Worm (Caenorhabditis elegans) whole organism, late embryonic: ENCODE results near the gene bli-1.

Source experiments
- C38D4.7 ChIP-seq: fragments of 200-800 bp; sonication (Bioruptor generic); optimal IDR thresholded peaks from 2 replicates; lab custom pipeline; 2018; ENCODE audit warnings: mild to moderate bottlenecking, missing genetic modification characterization, moderate library complexity, missing compliant biosample characterization
- F13H6.1 ChIP-seq: sonication (generic microtip); optimal IDR thresholded peaks from 2 replicates; lab custom pipeline; 2016; ENCODE audit warnings: missing genetic modification characterization, missing compliant biosample characterization
- Y22D7AL.16 ChIP-seq: sonication (generic microtip); optimal IDR thresholded peaks from 2 replicates; lab custom pipeline; 2016; ENCODE audit warnings: missing genetic modification characterization, missing compliant biosample characterization
- ahr-1 ChIP-seq: sonication (generic microtip); optimal IDR thresholded peaks from 2 replicates; lab custom pipeline; 2016; ENCODE audit warnings: missing genetic modification characterization, missing compliant biosample characterization
- ama-1 ChIP-seq: fragments of 150-350 bp; optimal IDR thresholded peaks from 2 replicates; lab custom pipeline; 2014
- ceh-14 ChIP-seq: sonication (generic microtip); optimal IDR thresholded peaks from 2 replicates; lab custom pipeline; 2016; ENCODE audit warnings: missing genotype, missing genetic modification characterization, missing compliant biosample characterization
- ceh-22 ChIP-seq: sonication (generic microtip); optimal IDR thresholded peaks from 2 replicates; lab custom pipeline; 2017; ENCODE audit warnings: missing biosample characterization, missing genetic modification characterization
- ceh-24 ChIP-seq: sonication (generic microtip); optimal IDR thresholded peaks from 2 replicates; lab custom pipeline; 2016; ENCODE audit warnings: mild to moderate bottlenecking, missing genetic modification characterization, missing compliant biosample characterization
- ceh-31 ChIP-seq: sonication (generic microtip); optimal IDR thresholded peaks from 2 replicates; lab custom pipeline; 2016; ENCODE audit warnings: missing genetic modification characterization, missing compliant biosample characterization
- ceh-48 ChIP-seq: sonication (generic microtip); optimal IDR thresholded peaks from 2 replicates; lab custom pipeline; 2016; ENCODE audit warnings: missing genetic modification characterization, inconsistent platforms, missing compliant biosample characterization
- che-1 ChIP-seq: sonication (generic microtip); optimal IDR thresholded peaks from 2 replicates; lab custom pipeline; 2016; ENCODE audit warnings: mild to moderate bottlenecking, missing genetic modification characterization, missing compliant biosample characterization
- dmd-4 ChIP-seq: sonication (generic microtip); optimal IDR thresholded peaks from 2 replicates; lab custom pipeline; 2016; ENCODE audit warnings: borderline replicate concordance, missing genetic modification characterization, missing compliant biosample characterization
- dve-1 ChIP-seq: sonication (generic microtip); optimal IDR thresholded peaks from 2 replicates; lab custom pipeline; 2017; ENCODE audit warnings: antibody characterized with exemption, mild to moderate bottlenecking, missing genetic modification characterization, missing compliant biosample characterization
- elt-2 ChIP-seq: sonication (generic microtip); optimal IDR thresholded peaks from 2 replicates; lab custom pipeline; 2016; ENCODE audit warnings: missing genetic modification reagents, missing genetic modification characterization, missing compliant biosample characterization
- elt-4 ChIP-seq: sonication (generic microtip); optimal IDR thresholded peaks from 2 replicates; lab custom pipeline; 2016; ENCODE audit warnings: missing genetic modification characterization, missing compliant biosample characterization
- eyg-1 ChIP-seq: sonication (generic microtip); optimal IDR thresholded peaks from 2 replicates; lab custom pipeline; 2016; ENCODE audit warnings: missing genotype, missing genetic modification characterization, missing compliant biosample characterization
- fax-1 ChIP-seq: sonication (generic microtip); optimal IDR thresholded peaks from 2 replicates; lab custom pipeline; 2016; ENCODE audit warnings: missing genotype, missing genetic modification characterization, missing compliant biosample characterization
- fkh-10 ChIP-seq: fragments of 150-350 bp; optimal IDR thresholded peaks from 2 replicates; lab custom pipeline; 2014; ENCODE audit warnings: missing biosample characterization, missing genetic modification reagents, missing genetic modification characterization
- fkh-6 ChIP-seq: sonication (generic microtip); optimal IDR thresholded peaks from 2 replicates; lab custom pipeline; 2016; ENCODE audit warnings: missing genetic modification characterization, missing compliant biosample characterization
- hlh-15 ChIP-seq: sonication (generic microtip); optimal IDR thresholded peaks from 2 replicates; lab custom pipeline; 2016; ENCODE audit warnings: missing genetic modification characterization, missing compliant biosample characterization
- hlh-30 ChIP-seq: sonication (generic microtip); optimal IDR thresholded peaks from 2 replicates; lab custom pipeline; 2017; ENCODE audit warnings: antibody characterized with exemption, missing genetic modification characterization, missing compliant biosample characterization; ENCODE audit not compliant: insufficient read depth
- hlh-8 ChIP-seq: sonication (generic microtip); optimal IDR thresholded peaks from 2 replicates; lab custom pipeline; 2016; ENCODE audit warnings: missing genotype, missing genetic modification characterization, missing compliant biosample characterization
- lin-11 ChIP-seq: fragments of 200-800 bp; sonication (Bioruptor generic); optimal IDR thresholded peaks from 2 replicates; lab custom pipeline; 2018; ENCODE audit warnings: mild to moderate bottlenecking, missing genetic modification characterization, missing compliant biosample characterization
- mec-3 ChIP-seq: sonication (generic microtip); optimal IDR thresholded peaks from 2 replicates; lab custom pipeline; 2016; ENCODE audit warnings: borderline replicate concordance, missing genetic modification characterization, missing compliant biosample characterization
- nfya-1 ChIP-seq: sonication (generic microtip); optimal IDR thresholded peaks from 2 replicates; lab custom pipeline; 2017; ENCODE audit warnings: missing genetic modification characterization, mild to moderate bottlenecking, missing compliant biosample characterization, antibody characterized with exemption, moderate library complexity
- nhr-232 ChIP-seq: sonication (generic microtip); optimal IDR thresholded peaks from 2 replicates; lab custom pipeline; 2016; ENCODE audit warnings: missing genetic modification characterization, missing compliant biosample characterization
- npax-4 ChIP-seq: sonication (generic microtip); optimal IDR thresholded peaks from 2 replicates; lab custom pipeline; 2016; ENCODE audit warnings: missing genetic modification characterization, missing compliant biosample characterization
- odd-2 ChIP-seq: sonication (generic microtip); optimal IDR thresholded peaks from 2 replicates; lab custom pipeline; 2017; ENCODE audit warnings: antibody characterized with exemption, mild to moderate bottlenecking, missing genetic modification characterization, missing compliant biosample characterization
- pag-3 ChIP-seq: sonication (generic microtip); optimal IDR thresholded peaks from 2 replicates; lab custom pipeline; 2016; ENCODE audit warnings: missing compliant biosample characterization, missing genetic modification characterization, borderline replicate concordance
- pha-4 ChIP-seq: fragments of 150-350 bp; optimal IDR thresholded peaks from 2 replicates; lab custom pipeline; 2018; ENCODE audit warnings: missing biosample characterization, missing genetic modification reagents, missing genetic modification characterization
- pros-1 ChIP-seq: fragments of 150-350 bp; optimal IDR thresholded peaks from 2 replicates; lab custom pipeline; 2014; ENCODE audit warnings: missing biosample characterization, missing genetic modification reagents, missing genetic modification characterization
- ref-2 ChIP-seq: sonication (generic microtip); optimal IDR thresholded peaks from 2 replicates; lab custom pipeline; 2016; ENCODE audit warnings: missing genetic modification characterization, missing compliant biosample characterization
- rnt-1 ChIP-seq: sonication (generic microtip); optimal IDR thresholded peaks from 2 replicates; lab custom pipeline; 2016; ENCODE audit warnings: missing genetic modification characterization, missing compliant biosample characterization
- tbx-2 ChIP-seq: sonication (generic microtip); optimal IDR thresholded peaks from 2 replicates; lab custom pipeline; 2016; ENCODE audit warnings: missing genetic modification characterization, missing compliant biosample characterization
- unc-42 ChIP-seq: sonication (generic microtip); optimal IDR thresholded peaks from 2 replicates; lab custom pipeline; 2016; ENCODE audit warnings: missing genotype, missing genetic modification characterization, missing compliant biosample characterization

bli-1 gene

ce11 chrII:10753694-10754093 lies 44.9 kb downstream of the bli-1 start:
- no peak for TF ChIP-seq che-1
- TF ChIP-seq unc-42, result peak; percentile 88

ce11 chrII:10755455-10755854 lies 46.7 kb downstream of the bli-1 start:
- TF ChIP-seq hlh-15 (tag; lab: Kevin White, UChicago), result no peak
- peak; percentile 40 for TF ChIP-seq unc-42
- peak; percentile 54 for TF ChIP-seq ceh-31 (tag; lab: Kevin White, UChicago)
- no peak for TF ChIP-seq fkh-10 (GFP tag; lab: Kevin White, UChicago)
- no peak for TF ChIP-seq fkh-6 (tag; lab: Kevin White, UChicago)
- TF ChIP-seq pha-4 (tag; lab: Kevin White, UChicago), result no peak
- no peak for TF ChIP-seq tbx-2 (tag; lab: Kevin White, UChicago)

ce11 chrII:10758951-10759350 lies 50.2 kb downstream of the bli-1 start:
- TF ChIP-seq tbx-2 (tag; lab: Kevin White, UChicago) (no peak), che-1 (no peak), pros-1 (tag; lab: Kevin White, UChicago) (no peak), ama-1 (lab: Kevin White, UChicago) (no peak), ceh-31 (tag; lab: Kevin White, UChicago) (peak; percentile 25), ceh-22 (tag; lab: Kevin White, UChicago) (no peak), unc-42 (peak; percentile 99), hlh-8 (tag; lab: Kevin White, UChicago) (no peak), Y22D7AL.16 (tag; lab: Kevin White, UChicago) (no peak), ahr-1 (no peak), odd-2 (tag; lab: Kevin White, UChicago) (no peak)

ce11 chrII:10759425-10759824 lies 50.7 kb downstream of the bli-1 start:
- TF ChIP-seq pag-3 (no peak), elt-2 (tag; lab: Kevin White, UChicago) (no peak), dmd-4 (tag; lab: Kevin White, UChicago) (no peak), ahr-1 (no peak), rnt-1 (tag; lab: Kevin White, UChicago) (no peak), nfya-1 (tag; lab: Kevin White, UChicago) (no peak), hlh-8 (tag; lab: Kevin White, UChicago) (no peak), C38D4.7 (GFP tag; lab: Kevin White, UChicago) (no peak), mec-3 (tag; lab: Kevin White, UChicago) (no peak), dve-1 (tag; lab: Kevin White, UChicago) (no peak), npax-4 (no peak), lin-11 (tag; lab: Kevin White, UChicago) (no peak), Y22D7AL.16 (tag; lab: Kevin White, UChicago) (no peak), nhr-232 (tag; lab: Kevin White, UChicago) (no peak), eyg-1 (no peak), ceh-48 (tag; lab: Kevin White, UChicago) (no peak), ceh-24 (tag; lab: Kevin White, UChicago) (no peak), pha-4 (tag; lab: Kevin White, UChicago) (no peak), ref-2 (tag; lab: Kevin White, UChicago) (no peak), elt-4 (tag; lab: Kevin White, UChicago) (no peak)

ce11 chrII:10760801-10761200 lies 52.0 kb downstream of the bli-1 start:
- no peak for TF ChIP-seq fax-1 (tag; lab: Kevin White, UChicago)
- no peak for TF ChIP-seq ahr-1
- TF ChIP-seq odd-2 (tag; lab: Kevin White, UChicago), result no peak
- peak; percentile 64 for TF ChIP-seq unc-42
- no peak for TF ChIP-seq F13H6.1 (tag; lab: Kevin White, UChicago)
- no peak for TF ChIP-seq hlh-30 (tag; lab: Kevin White, UChicago)
- TF ChIP-seq ama-1 (lab: Kevin White, UChicago), result no peak
- TF ChIP-seq npax-4, result no peak
- no peak for TF ChIP-seq ceh-14 (tag; lab: Kevin White, UChicago)
